Fruit fly (Drosophila melanogaster) whole organism, embryonic: ENCODE results near the gene brv3.

Experiments used
- Aef1 ChIP-seq: fragments of 200-800 bp; sonication (Bioruptor generic); IDR thresholded peaks from 3 replicates; pipeline ENCODE4 v1.3.6; 2022; ENCODE audit warnings: missing biosample characterization, missing genetic modification characterization
- Atf-2 ChIP-seq: fragments of 200-800 bp; sonication (Bioruptor generic); optimal IDR thresholded peaks from 2 replicates; lab custom pipeline; 2016; ENCODE audit warnings: missing biosample characterization, missing genetic modification characterization
- CG10462 ChIP-seq: fragments of 200-800 bp; sonication (Bioruptor generic); optimal IDR thresholded peaks from 2 replicates; lab custom pipeline; 2016; ENCODE audit warnings: missing biosample characterization, missing genetic modification characterization
- CG12942 ChIP-seq: fragments of 200-800 bp; sonication (Bioruptor generic); optimal IDR thresholded peaks from 3 replicates; lab custom pipeline; 2016; ENCODE audit warnings: missing biosample characterization, missing genetic modification characterization
- CG13894 ChIP-seq: fragments of 200-800 bp; sonication (Bioruptor generic); optimal IDR thresholded peaks from 3 replicates; lab custom pipeline; 2018; ENCODE audit warnings: missing biosample characterization, mild to moderate bottlenecking, missing genetic modification characterization, moderate library complexity
- CG14965 ChIP-seq: fragments of 200-800 bp; sonication (Bioruptor generic); optimal IDR thresholded peaks from 2 replicates; lab custom pipeline; 2016; ENCODE audit warnings: missing biosample characterization, missing genetic modification characterization, borderline replicate concordance
- CG15696 ChIP-seq: fragments of 200-800 bp; sonication (Bioruptor generic); optimal IDR thresholded peaks from 2 replicates; lab custom pipeline; 2019; ENCODE audit warnings: missing biosample characterization, mild to moderate bottlenecking, missing genetic modification characterization, moderate library complexity
- CG1603 ChIP-seq: fragments of 200-800 bp; sonication (Bioruptor generic); optimal IDR thresholded peaks from 2 replicates; lab custom pipeline; 2019; ENCODE audit warnings: missing biosample characterization, mild to moderate bottlenecking, missing genetic modification characterization, moderate library complexity
- CG17912 ChIP-seq: fragments of 200-800 bp; sonication (Bioruptor generic); optimal IDR thresholded peaks from 2 replicates; lab custom pipeline; 2018; ENCODE audit warnings: missing biosample characterization, mild to moderate bottlenecking, missing genetic modification characterization
- CG1792 ChIP-seq: fragments of 200-800 bp; sonication (Bioruptor generic); optimal IDR thresholded peaks from 2 replicates; lab custom pipeline; 2016; ENCODE audit warnings: missing biosample characterization, missing genetic modification characterization
- CG31441 ChIP-seq: fragments of 200-800 bp; sonication (Bioruptor generic); IDR thresholded peaks from 2 replicates; pipeline ENCODE4 v1.3.6; 2022; ENCODE audit warnings: missing biosample characterization, missing genetic modification characterization
- CG6254 ChIP-seq: fragments of 200-800 bp; sonication (Bioruptor generic); optimal IDR thresholded peaks from 3 replicates; lab custom pipeline; 2017; ENCODE audit warnings: mild to moderate bottlenecking, missing biosample characterization, missing genetic modification reagents, missing genetic modification characterization
- CG6654 ChIP-seq: fragments of 200-800 bp; sonication (Bioruptor generic); optimal IDR thresholded peaks from 2 replicates; lab custom pipeline; 2017; ENCODE audit warnings: missing biosample characterization, mild to moderate bottlenecking, missing genetic modification characterization
- CG6791 ChIP-seq: fragments of 200-800 bp; sonication (Bioruptor generic); IDR thresholded peaks from 3 replicates; pipeline ENCODE4 v1.3.6; 2022; ENCODE audit warnings: missing biosample characterization, missing genetic modification characterization; ENCODE audit not compliant: partially characterized antibody
- CG6854 ChIP-seq: fragments of 200-800 bp; sonication (Bioruptor generic); optimal IDR thresholded peaks from 3 replicates; lab custom pipeline; 2017; ENCODE audit warnings: missing biosample characterization, mild to moderate bottlenecking, missing genetic modification characterization
- CG7839 ChIP-seq: fragments of 200-800 bp; sonication (Bioruptor generic); optimal IDR thresholded peaks from 3 replicates; lab custom pipeline; 2018; ENCODE audit warnings: missing biosample characterization, mild to moderate bottlenecking, missing genetic modification characterization, moderate library complexity
- CG9437 ChIP-seq: fragments of 200-800 bp; sonication (Bioruptor generic); optimal IDR thresholded peaks from 2 replicates; lab custom pipeline; 2018; ENCODE audit warnings: missing biosample characterization, mild to moderate bottlenecking, missing genetic modification characterization
- Dip3 ChIP-seq: fragments of 200-800 bp; sonication (Bioruptor generic); optimal IDR thresholded peaks from 3 replicates; lab custom pipeline; 2016; ENCODE audit warnings: missing biosample characterization, missing genetic modification characterization
- Dref ChIP-seq: fragments of 200-800 bp; sonication (Bioruptor generic); IDR thresholded peaks from 2 replicates; pipeline ENCODE4 v1.3.6; 2022; ENCODE audit warnings: missing biosample characterization, missing genetic modification characterization
- GATAe ChIP-seq: fragments of 200-800 bp; sonication (Bioruptor generic); conservative IDR thresholded peaks from 2 replicates; pipeline ENCODE4 v1.3.6; 2022; ENCODE audit warnings: missing biosample characterization, missing genetic modification characterization
- Hey ChIP-seq: fragments of 200-800 bp; sonication (Bioruptor generic); optimal IDR thresholded peaks from 3 replicates; lab custom pipeline; 2018; ENCODE audit warnings: missing biosample characterization, mild to moderate bottlenecking, missing genetic modification characterization
- Hmx ChIP-seq: fragments of 200-800 bp; sonication (Bioruptor generic); optimal IDR thresholded peaks from 2 replicates; lab custom pipeline; 2016; ENCODE audit warnings: missing biosample characterization, missing genetic modification characterization
- Lhr ChIP-seq: fragments of 200-800 bp; sonication (Bioruptor generic); optimal IDR thresholded peaks from 3 replicates; lab custom pipeline; 2017; ENCODE audit warnings: mild to moderate bottlenecking, missing biosample characterization, missing genetic modification reagents, missing genetic modification characterization
- Mad ChIP-seq: fragments of 200-800 bp; sonication (Bioruptor generic); optimal IDR thresholded peaks from 2 replicates; lab custom pipeline; 2016; ENCODE audit warnings: missing biosample characterization, missing genetic modification characterization
- Sry-β ChIP-seq: fragments of 200-800 bp; sonication (Bioruptor generic); optimal IDR thresholded peaks from 2 replicates; lab custom pipeline; 2018; ENCODE audit warnings: missing biosample characterization, mild to moderate bottlenecking, missing genetic modification characterization, moderate library complexity
- Stat92E ChIP-seq, 3 experiments: fragments of >200 bp in 2 of 3; fragments of 200-800 bp in 1 of 3; sonication (Bioruptor generic) in 1 of 3; optimal IDR thresholded peaks; 2 replicates each; lab custom pipeline; 2017 to 2019; ENCODE audit warnings: missing biosample characterization in 3 of 3, missing genetic modification characterization in 3 of 3, mild to moderate bottlenecking in 1 of 3, moderate library complexity in 1 of 3
- TFAM ChIP-seq: fragments of 200-800 bp; sonication (Bioruptor generic); optimal IDR thresholded peaks from 2 replicates; lab custom pipeline; 2017; ENCODE audit warnings: missing biosample characterization, missing genetic modification characterization, inconsistent platforms
- Xrp1 ChIP-seq: fragments of 200-800 bp; sonication (Bioruptor generic); IDR thresholded peaks from 2 replicates; pipeline ENCODE4 v1.3.6; 2022; ENCODE audit warnings: missing biosample characterization, missing genetic modification characterization
- br ChIP-seq: fragments of >200 bp; optimal IDR thresholded peaks from 2 replicates; lab custom pipeline; 2017
- corto ChIP-seq: fragments of 200-800 bp; sonication (Bioruptor generic); optimal IDR thresholded peaks from 2 replicates; lab custom pipeline; 2016; ENCODE audit warnings: missing biosample characterization, mild to moderate bottlenecking, missing genetic modification characterization, moderate library complexity
- crol ChIP-seq: fragments of 200-800 bp; sonication (Bioruptor generic); IDR thresholded peaks from 2 replicates; pipeline ENCODE4 v1.3.6; 2022; ENCODE audit warnings: missing biosample characterization, missing genetic modification characterization
- disco-r ChIP-seq: fragments of 200-800 bp; sonication (Bioruptor generic); optimal IDR thresholded peaks from 2 replicates; lab custom pipeline; 2016; ENCODE audit warnings: missing biosample characterization, missing genetic modification characterization
- fd102C ChIP-seq: fragments of 200-800 bp; sonication (Bioruptor generic); optimal IDR thresholded peaks from 2 replicates; lab custom pipeline; 2018; ENCODE audit warnings: missing biosample characterization, mild to moderate bottlenecking, missing genetic modification characterization, moderate library complexity
- fd3F ChIP-seq: fragments of 200-800 bp; sonication (Bioruptor generic); optimal IDR thresholded peaks from 2 replicates; lab custom pipeline; 2018; ENCODE audit warnings: missing biosample characterization, mild to moderate bottlenecking, missing genetic modification characterization, moderate library complexity
- ftz-f1 ChIP-seq: fragments of 200-800 bp; sonication (Bioruptor generic); optimal IDR thresholded peaks from 2 replicates; lab custom pipeline; 2016; ENCODE audit warnings: missing biosample characterization, missing genetic modification characterization
- fu2 ChIP-seq: fragments of 200-800 bp; sonication (Bioruptor generic); optimal IDR thresholded peaks from 2 replicates; lab custom pipeline; 2016; ENCODE audit warnings: missing biosample characterization, missing genetic modification characterization
- gcm2 ChIP-seq: fragments of 200-800 bp; sonication (Bioruptor generic); optimal IDR thresholded peaks from 2 replicates; lab custom pipeline; 2016; ENCODE audit warnings: missing biosample characterization, missing genetic modification characterization
- h ChIP-seq: fragments of >200 bp; optimal IDR thresholded peaks from 2 replicates; lab custom pipeline; 2017
- insv ChIP-seq, 2 experiments: fragments of 200-800 bp; sonication (Bioruptor generic); optimal IDR thresholded peaks; 3 replicates each; lab custom pipeline; 2016 to 2018; ENCODE audit warnings: missing biosample characterization in 2 of 2, missing genetic modification characterization in 2 of 2
- jumu ChIP-seq: fragments of 200-800 bp; sonication (Bioruptor generic); optimal IDR thresholded peaks from 3 replicates; lab custom pipeline; 2016; ENCODE audit warnings: missing biosample characterization, missing genetic modification characterization
- kay ChIP-seq: fragments of 200-800 bp; sonication (Bioruptor generic); optimal IDR thresholded peaks from 2 replicates; lab custom pipeline; 2016; ENCODE audit warnings: missing biosample characterization, missing genetic modification characterization
- lola ChIP-seq, 3 experiments: fragments of >200 bp in 2 of 3; fragments of 200-800 bp in 1 of 3; sonication (Bioruptor generic) in 1 of 3; optimal IDR thresholded peaks; 2 replicates each; lab custom pipeline; 2017 to 2019; ENCODE audit warnings: missing biosample characterization in 3 of 3, missing genetic modification characterization in 3 of 3, mild to moderate bottlenecking in 1 of 3, moderate library complexity in 1 of 3
- odd ChIP-seq: fragments of 200-800 bp; sonication (Bioruptor generic); optimal IDR thresholded peaks from 2 replicates; lab custom pipeline; 2017; ENCODE audit warnings: missing biosample characterization, mild to moderate bottlenecking, missing genetic modification characterization
- p53 ChIP-seq: fragments of 200-800 bp; sonication (Bioruptor generic); optimal IDR thresholded peaks from 2 replicates; lab custom pipeline; 2016; ENCODE audit warnings: missing biosample characterization, missing genetic modification characterization
- pfk ChIP-seq: fragments of 200-800 bp; sonication (Bioruptor generic); optimal IDR thresholded peaks from 2 replicates; lab custom pipeline; 2018; ENCODE audit warnings: missing biosample characterization, mild to moderate bottlenecking, missing genetic modification characterization, moderate library complexity
- prd ChIP-seq, 3 experiments: fragments of >200 bp in 2 of 3; fragments of 200-800 bp in 1 of 3; sonication (Bioruptor generic) in 1 of 3; optimal IDR thresholded peaks in 2 of 3; IDR thresholded peaks in 1 of 3; 2 replicates in 2 of 3; 3 replicates in 1 of 3; pipeline versions ENCODE4 v1.3.6 to Lab custom; 2017 to 2022; ENCODE audit warnings: missing biosample characterization in 1 of 3, missing genetic modification characterization in 1 of 3
- run ChIP-seq: fragments of 200-800 bp; sonication (Bioruptor generic); optimal IDR thresholded peaks from 3 replicates; lab custom pipeline; 2018; ENCODE audit warnings: missing biosample characterization, mild to moderate bottlenecking, missing genetic modification characterization
- salm ChIP-seq: fragments of 200-800 bp; sonication (Bioruptor generic); optimal IDR thresholded peaks from 2 replicates; lab custom pipeline; 2018; ENCODE audit warnings: missing biosample characterization, mild to moderate bottlenecking, missing genetic modification characterization
- sr ChIP-seq: fragments of 200-800 bp; sonication (Bioruptor generic); IDR thresholded peaks from 3 replicates; pipeline ENCODE4 v1.3.6; 2022; ENCODE audit warnings: missing biosample characterization, missing genetic modification characterization
- z ChIP-seq: fragments of 200-800 bp; sonication (Bioruptor generic); IDR thresholded peaks from 3 replicates; pipeline ENCODE4 v1.3.6; 2022; ENCODE audit warnings: missing biosample characterization, missing genetic modification characterization

The brv3 gene

dm6 chrX:2619651-2620050, 4.7 kb downstream of the brv3 start, which contains the start of the genes Tsp3A and Seipin (continued):
- no peak for TF ChIP-seq CG6254 (GFP tag; lab: Kevin White, UChicago)
- peak; percentile 9 for TF ChIP-seq p53 (GFP tag; lab: Kevin White, UChicago)
- peak; percentile 45 for TF ChIP-seq fu2 (GFP tag; lab: Kevin White, UChicago)
- TF ChIP-seq fd102C, result no peak
- no peak for TF ChIP-seq pfk (GFP tag; lab: Kevin White, UChicago)
- TF ChIP-seq Dip3 (GFP tag; lab: Kevin White, UChicago), result peak; percentile 87
- peak; percentile 81 for TF ChIP-seq CG13894
- TF ChIP-seq odd (GFP tag; lab: Kevin White, UChicago), result no peak
- peak; percentile 9 for TF ChIP-seq TFAM (GFP tag; lab: Kevin White, UChicago)
- TF ChIP-seq Hmx, result no peak
- peak in 1 of 3 experiments; percentile 37 for TF ChIP-seq Stat92E (GFP tag; optimal IDR thresholded peaks at IDR 0.05; lab: Kevin White, UChicago)
- peak; percentile 37 for TF ChIP-seq Lhr (GFP tag; lab: Kevin White, UChicago)
- peak; percentile 78 for TF ChIP-seq Mad (GFP tag; lab: Kevin White, UChicago)
- peak; percentile 47 for TF ChIP-seq run (tag; lab: Kevin White, UChicago)
- no peak for TF ChIP-seq prd (optimal IDR thresholded peaks at IDR 0.05; lab: Kevin White, UChicago)
- peak; percentile 88 for TF ChIP-seq prd (GFP tag; IDR thresholded peaks at IDR 0.05; lab: Robert Waterston, UW)
- TF ChIP-seq fd3F (GFP tag; lab: Kevin White, UChicago), result peak; percentile 77
- peak; percentile 36 for TF ChIP-seq CG15696 (tag; lab: Kevin White, UChicago)
- no peak for TF ChIP-seq insv (GFP tag; optimal IDR thresholded peaks at IDR 0.05; lab: Kevin White, UChicago)
- peak; percentile 60 for TF ChIP-seq jumu (GFP tag; lab: Kevin White, UChicago)
- TF ChIP-seq CG6791 (GFP tag; lab: Robert Waterston, UW), result peak; percentile 58; the same call in 2 of the 3 replicates
- no peak; the same call in 1 of the 2 replicates for TF ChIP-seq CG31441 (GFP tag; lab: Robert Waterston, UW)
- peak; percentile 84 for TF ChIP-seq Aef1 (GFP tag; lab: Robert Waterston, UW)
- TF ChIP-seq br (lab: Kevin White, UChicago), result no peak
- peak; percentile 89 for TF ChIP-seq Xrp1 (GFP tag; lab: Robert Waterston, UW)
- peak; percentile 58 for TF ChIP-seq gcm2 (GFP tag; lab: Kevin White, UChicago)
- TF ChIP-seq Hey, result peak; percentile 44
- peak; percentile 52 for TF ChIP-seq CG9437 (GFP tag; lab: Kevin White, UChicago)
- peak; percentile 74 for TF ChIP-seq CG1792 (GFP tag; lab: Kevin White, UChicago)
- no peak for TF ChIP-seq h
- TF ChIP-seq CG12942 (GFP tag; lab: Kevin White, UChicago), result peak; percentile 73
- peak; percentile 42 for TF ChIP-seq CG6654 (GFP tag; lab: Kevin White, UChicago)
- TF ChIP-seq CG6854, result peak; percentile 86
- peak in 1 of 3 experiments; percentile 46 for TF ChIP-seq lola (GFP tag; optimal IDR thresholded peaks at IDR 0.05; lab: Kevin White, UChicago)
- TF ChIP-seq Sry-β (GFP tag; lab: Kevin White, UChicago), result no peak
- TF ChIP-seq salm, result peak; percentile 73
- TF ChIP-seq CG10462, result peak; percentile 46
- TF ChIP-seq CG1603, result peak; percentile 90
- TF ChIP-seq corto, result no peak
- TF ChIP-seq GATAe, result peak; percentile 80
- TF ChIP-seq Atf-2, result peak; percentile 64
- TF ChIP-seq sr (GFP tag; lab: Robert Waterston, UW), result peak; percentile 55; the same call in 2 of the 3 replicates
- TF ChIP-seq disco-r (GFP tag; lab: Kevin White, UChicago), result peak; percentile 77
- TF ChIP-seq Dref (GFP tag; lab: Robert Waterston, UW), result peak; percentile 65
- no peak for TF ChIP-seq crol
- no peak for TF ChIP-seq CG17912 (GFP tag; lab: Kevin White, UChicago)
- peak; percentile 33 for TF ChIP-seq CG14965 (GFP tag; lab: Kevin White, UChicago)
- peak; percentile 65 for TF ChIP-seq ftz-f1 (GFP tag; lab: Kevin White, UChicago)
- TF ChIP-seq kay (GFP tag; lab: Kevin White, UChicago), result peak; percentile 66
- peak; percentile 70; the same call in 2 of the 3 replicates for TF ChIP-seq z (GFP tag; lab: Robert Waterston, UW)
- no peak for TF ChIP-seq CG7839 (tag; lab: Kevin White, UChicago)
